Fruit fly (Drosophila melanogaster): ENCODE measurements around the gene CG2641.

dm6 chr3R:7753518-7753917 lies 40.4 kb upstream of the CG2641 start:
- TF ChIP-seq CG13204 (GFP tag; optimal IDR thresholded peaks at IDR 0.05) (peak; percentile 2), CG9948 (tag; optimal IDR thresholded peaks at IDR 0.05) (no peak), CG4496 (GFP tag; IDR thresholded peaks at IDR 0.05) (peak; percentile 66; the same call in 2 of the 3 replicates), CG8301 (tag; optimal IDR thresholded peaks at IDR 0.05) (peak; percentile 6), CG34367 (tag; optimal IDR thresholded peaks at IDR 0.05) (peak; percentile 37), CG10348 (GFP tag; IDR thresholded peaks at IDR 0.05) (no peak), CG32121 (GFP tag; IDR thresholded peaks at IDR 0.05) (no peak), fd96Ca (GFP tag; IDR thresholded peaks at IDR 0.05) (peak; percentile 16; the same call in 1 of the 3 replicates), rn (GFP tag; IDR thresholded peaks at IDR 0.05) (no peak), CG15710 (tag; optimal IDR thresholded peaks at IDR 0.05) (no peak), CG14655 (GFP tag; optimal IDR thresholded peaks at IDR 0.05) (peak; percentile 44), CG17806 (tag; optimal IDR thresholded peaks at IDR 0.05) (no peak)
